Worm (Caenorhabditis elegans) whole organism, midembryonic: Measurements from ENCODE around the gene T05H10.1.

Source experiments
- cog-1 ChIP-seq: sonication (generic microtip); optimal IDR thresholded peaks from 2 replicates; lab custom pipeline; 2016; ENCODE audit warnings: missing genetic modification characterization, missing compliant biosample characterization
- tab-1 ChIP-seq: fragments of 200-800 bp; sonication (Bioruptor generic); IDR thresholded peaks from 2 replicates; pipeline ENCODE4 v1.3.6; 2022; ENCODE audit warnings: missing genetic modification characterization, missing compliant biosample characterization

DNA sequence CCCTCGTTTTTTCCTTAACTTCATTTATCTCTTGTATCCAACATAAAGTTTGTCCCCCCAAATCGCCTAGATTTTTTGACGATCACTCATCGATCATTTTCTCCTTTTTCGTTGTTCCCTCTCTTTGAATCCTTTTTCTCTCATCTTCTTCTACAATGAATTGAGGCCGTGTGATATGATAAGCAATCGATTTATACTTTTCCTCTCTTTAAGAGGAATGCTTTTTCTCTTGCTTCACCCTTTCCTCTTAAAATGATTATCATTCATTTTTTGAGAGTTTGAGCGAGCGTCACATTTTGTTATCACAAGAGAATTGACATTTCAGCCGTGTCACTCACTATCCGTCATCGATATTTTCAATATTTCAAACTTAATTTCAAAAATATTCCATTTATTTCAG lies 35.7 kb downstream of the T05H10.1 start, which contains the start of gene K02C4.5:
- TF ChIP-seq tab-1 (no peak), cog-1 (tag; lab: Kevin White, UChicago) (no peak)
